Fruit fly (Drosophila melanogaster) whole organism, pupa: ENCODE results near the gene sau.
A peak's percentile ranks its signal among the peaks of the same experiment; 100 is the strongest.

Experiments
- CG10348 ChIP-seq: fragments of 200-800 bp; sonication (Bioruptor generic); IDR thresholded peaks from 2 replicates; pipeline ENCODE4 v1.3.6; 2022; ENCODE audit warnings: missing biosample characterization, missing genetic modification characterization
- CG12605 ChIP-seq: fragments of 200-800 bp; sonication (Bioruptor generic); IDR thresholded peaks from 2 replicates; pipeline ENCODE4 v1.3.6; 2022; ENCODE audit warnings: missing biosample characterization, missing genetic modification characterization
- CG13204 ChIP-seq: fragments of 200-800 bp; sonication (Bioruptor generic); optimal IDR thresholded peaks from 2 replicates; lab custom pipeline; 2018; ENCODE audit warnings: missing biosample characterization, mild to moderate bottlenecking, missing genetic modification characterization, moderate library complexity
- CG14655 ChIP-seq: fragments of 200-800 bp; sonication (Bioruptor generic); optimal IDR thresholded peaks from 3 replicates; lab custom pipeline; 2017; ENCODE audit warnings: mild to moderate bottlenecking, missing biosample characterization, missing genetic modification reagents, missing genetic modification characterization
- CG15710 ChIP-seq: fragments of 200-800 bp; sonication (Bioruptor generic); optimal IDR thresholded peaks from 2 replicates; lab custom pipeline; 2018; ENCODE audit warnings: missing biosample characterization, mild to moderate bottlenecking, missing genetic modification characterization, moderate library complexity
- CG17806 ChIP-seq: fragments of 200-800 bp; sonication (Bioruptor generic); optimal IDR thresholded peaks from 2 replicates; lab custom pipeline; 2018; ENCODE audit warnings: missing biosample characterization, mild to moderate bottlenecking, missing genetic modification characterization, moderate library complexity
- CG32121 ChIP-seq: fragments of 200-800 bp; sonication (Bioruptor generic); IDR thresholded peaks from 2 replicates; pipeline ENCODE4 v1.3.6; 2022; ENCODE audit warnings: missing biosample characterization, missing genetic modification characterization
- CG34367 ChIP-seq: fragments of 200-800 bp; sonication (Bioruptor generic); optimal IDR thresholded peaks from 2 replicates; lab custom pipeline; 2018; ENCODE audit warnings: missing biosample characterization, mild to moderate bottlenecking, missing genetic modification characterization
- CG4496 ChIP-seq: fragments of 200-800 bp; sonication (Bioruptor generic); IDR thresholded peaks from 3 replicates; pipeline ENCODE4 v1.3.6; 2022; ENCODE audit warnings: missing biosample characterization, missing genetic modification characterization
- CG8159 ChIP-seq: fragments of 200-800 bp; sonication (Bioruptor generic); optimal IDR thresholded peaks from 3 replicates; lab custom pipeline; 2018; ENCODE audit warnings: missing biosample characterization, mild to moderate bottlenecking, missing genetic modification characterization, moderate library complexity
- CG8301 ChIP-seq: fragments of 200-800 bp; sonication (Bioruptor generic); optimal IDR thresholded peaks from 2 replicates; lab custom pipeline; 2018; ENCODE audit warnings: missing biosample characterization, mild to moderate bottlenecking, missing genetic modification characterization
- CG9948 ChIP-seq: fragments of 200-800 bp; sonication (Bioruptor generic); optimal IDR thresholded peaks from 2 replicates; lab custom pipeline; 2018; ENCODE audit warnings: missing biosample characterization, mild to moderate bottlenecking, missing genetic modification characterization, moderate library complexity
- D1 ChIP-seq: fragments of 200-800 bp; sonication (Bioruptor generic); optimal IDR thresholded peaks from 2 replicates; lab custom pipeline; 2018; ENCODE audit warnings: missing biosample characterization, mild to moderate bottlenecking, missing genetic modification characterization, moderate library complexity
- EcR ChIP-seq: fragments of 200-800 bp; sonication (Bioruptor generic); optimal IDR thresholded peaks from 3 replicates; lab custom pipeline; 2019; ENCODE audit warnings: missing biosample characterization, missing genetic modification characterization, mild to moderate bottlenecking, moderate library complexity, missing genetic modification reagents
- Ets98B ChIP-seq: fragments of 200-800 bp; sonication (Bioruptor generic); IDR thresholded peaks from 2 replicates; pipeline ENCODE4 v1.3.6; 2022; ENCODE audit warnings: missing biosample characterization, missing genetic modification characterization
- Pif1A ChIP-seq: fragments of 200-800 bp; sonication (Bioruptor generic); optimal IDR thresholded peaks from 3 replicates; lab custom pipeline; 2016; ENCODE audit warnings: missing biosample characterization, missing genetic modification characterization
- Pif1B ChIP-seq: fragments of 200-800 bp; sonication (Bioruptor generic); optimal IDR thresholded peaks from 3 replicates; lab custom pipeline; 2016; ENCODE audit warnings: missing biosample characterization, missing genetic modification characterization
- Snoo ChIP-seq: fragments of 200-800 bp; sonication (Bioruptor generic); optimal IDR thresholded peaks from 3 replicates; lab custom pipeline; 2017; ENCODE audit warnings: missing biosample characterization, mild to moderate bottlenecking, missing genetic modification characterization, inconsistent platforms
- fd96Ca ChIP-seq: fragments of 200-800 bp; sonication (Bioruptor generic); IDR thresholded peaks from 3 replicates; pipeline ENCODE4 v1.3.6; 2022; ENCODE audit warnings: missing biosample characterization, missing genetic modification characterization
- gl ChIP-seq: fragments of 200-800 bp; sonication (Bioruptor generic); optimal IDR thresholded peaks from 2 replicates; lab custom pipeline; 2018; ENCODE audit warnings: missing biosample characterization, mild to moderate bottlenecking, missing genetic modification characterization
- rn ChIP-seq: fragments of 200-800 bp; sonication (Bioruptor generic); IDR thresholded peaks from 2 replicates; pipeline ENCODE4 v1.3.6; 2022; ENCODE audit warnings: missing biosample characterization, missing genetic modification characterization

Gene sau

DNA sequence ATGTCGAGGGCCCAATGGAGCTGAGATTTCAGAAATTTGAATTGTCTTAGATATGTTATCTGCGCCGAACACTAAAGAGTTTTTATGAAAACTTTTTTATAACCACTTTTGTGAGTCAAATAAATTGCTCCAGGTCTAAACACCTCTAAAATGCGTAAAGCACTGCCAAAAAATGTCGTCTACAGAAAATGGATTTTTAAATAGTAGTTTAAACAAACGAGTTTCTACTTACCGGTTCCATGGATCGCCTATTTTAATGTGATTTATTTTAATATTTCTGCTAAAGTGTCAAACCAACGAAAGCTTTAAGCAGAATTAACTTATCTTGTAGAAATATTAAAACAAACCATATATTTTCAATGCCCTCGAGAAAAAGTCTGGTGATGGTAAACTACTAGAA lies 20.1 kb upstream of the sau start, which contains the start of gene CG31668:
Gene CG31668 (minus strand): TSS at position 101 of the 400 bp plus-strand sequence.
- TF ChIP-seq CG10348 (no peak), rn (GFP tag; lab: Robert Waterston, UW) (no peak), Snoo (no peak), gl (tag; lab: Kevin White, UChicago) (no peak), CG8159 (no peak), CG13204 (GFP tag; lab: Kevin White, UChicago) (no peak), CG14655 (GFP tag; lab: Kevin White, UChicago) (no peak), CG4496 (GFP tag; lab: Robert Waterston, UW) (no peak), CG12605 (GFP tag; lab: Robert Waterston, UW) (no peak), Pif1B (GFP tag; lab: Kevin White, UChicago) (no peak), D1 (tag; lab: Kevin White, UChicago) (no peak), CG15710 (tag; lab: Kevin White, UChicago) (no peak), Pif1A (GFP tag; lab: Kevin White, UChicago) (no peak), Ets98B (GFP tag; lab: Robert Waterston, UW) (no peak), EcR (no peak), CG17806 (tag; lab: Kevin White, UChicago) (no peak), fd96Ca (GFP tag; lab: Robert Waterston, UW) (no peak), CG32121 (GFP tag; lab: Robert Waterston, UW) (no peak), CG9948 (no peak), CG34367 (tag; lab: Kevin White, UChicago) (no peak)

DNA sequence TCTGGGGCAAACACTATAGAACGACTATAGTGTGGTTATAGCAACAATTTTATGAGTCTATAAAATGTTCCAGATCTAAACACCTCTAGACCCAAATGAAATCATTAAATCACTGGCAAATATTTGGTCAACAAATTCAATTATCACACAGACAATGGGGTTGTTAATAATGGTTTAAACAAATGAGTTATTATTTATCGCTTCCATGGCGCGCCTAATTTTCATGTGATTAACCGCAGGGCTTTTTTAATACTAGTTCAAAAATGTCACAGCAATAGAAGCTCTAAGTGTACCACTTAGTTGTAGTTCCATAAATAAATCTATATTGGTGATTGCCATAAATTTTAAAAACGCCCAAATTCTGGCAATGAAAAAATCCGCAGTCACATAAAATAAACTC lies 17.1 kb upstream of the sau start, which contains the start of gene CG33124:
Gene CG33124 (minus strand): TSS at position 101 of the 400 bp plus-strand sequence.
- TF ChIP-seq CG17806 (tag; lab: Kevin White, UChicago): no peak
- no peak for TF ChIP-seq rn (GFP tag; lab: Robert Waterston, UW)
- no peak for TF ChIP-seq gl (tag; lab: Kevin White, UChicago)
- TF ChIP-seq Snoo: no peak
- TF ChIP-seq CG8159: no peak
- no peak for TF ChIP-seq CG4496 (GFP tag; lab: Robert Waterston, UW)
- TF ChIP-seq CG34367 (tag; lab: Kevin White, UChicago): no peak
- no peak for TF ChIP-seq Ets98B (GFP tag; lab: Robert Waterston, UW)

DNA sequence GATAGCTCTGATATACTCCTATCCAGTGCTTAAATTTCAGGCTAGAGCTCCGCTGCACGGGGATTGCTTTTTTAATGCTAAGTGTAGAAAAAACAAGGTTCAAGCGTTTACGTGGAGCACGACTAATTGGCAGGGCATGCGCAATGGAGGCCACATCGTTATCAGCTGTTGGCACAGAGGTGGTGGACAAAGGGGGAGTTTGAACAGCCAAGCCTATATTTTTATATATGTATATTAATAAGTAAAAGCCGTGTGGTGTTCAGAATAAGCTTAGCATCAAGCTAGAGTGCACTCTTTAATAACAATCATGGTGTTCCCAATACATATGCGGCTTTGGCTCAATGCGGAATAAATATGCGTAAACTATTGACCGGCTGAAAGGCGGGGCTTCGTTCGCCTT lies 13.7 kb upstream of the sau start, which contains the start of gene CG15385:
Gene CG15385 (minus strand): TSS at position 94 of the 400 bp plus-strand sequence.
- TF ChIP-seq Snoo (no peak), CG4496 (GFP tag; lab: Robert Waterston, UW) (no peak), fd96Ca (GFP tag; lab: Robert Waterston, UW) (no peak), CG13204 (GFP tag; lab: Kevin White, UChicago) (no peak), CG32121 (GFP tag; lab: Robert Waterston, UW) (no peak), CG34367 (tag; lab: Kevin White, UChicago) (no peak), gl (tag; lab: Kevin White, UChicago) (no peak), Pif1B (GFP tag; lab: Kevin White, UChicago) (no peak), CG9948 (no peak), CG12605 (GFP tag; lab: Robert Waterston, UW) (no peak)

DNA sequence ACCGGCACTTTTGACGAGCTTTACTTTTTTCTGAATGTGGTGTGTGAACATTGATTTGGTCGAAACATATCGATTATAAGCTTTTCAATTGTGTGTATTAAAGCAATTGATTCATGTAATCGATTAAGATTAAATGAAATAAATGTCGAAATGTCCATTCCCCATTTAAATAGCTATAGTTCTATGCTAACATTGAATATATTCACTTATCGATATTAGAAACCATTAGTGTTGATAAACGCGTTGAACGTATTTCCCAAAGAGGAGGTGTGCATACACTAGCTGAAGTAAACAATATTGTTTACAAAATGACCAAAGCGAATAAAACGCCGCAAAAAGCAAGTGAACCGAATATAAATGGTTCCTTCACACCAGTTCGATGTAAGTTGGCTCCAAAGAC lies 12.1 kb upstream of the sau start, which contains the start of the genes Uch and CG34174:
Gene Uch (minus strand): TSS at position 208 of the 400 bp plus-strand sequence.
Gene CG34174 (plus strand): TSS at position 263 of the 400 bp plus-strand sequence.
- TF ChIP-seq CG9948 (no peak), CG15710 (tag; lab: Kevin White, UChicago) (peak; percentile 67), CG14655 (GFP tag; lab: Kevin White, UChicago) (no peak), CG34367 (tag; lab: Kevin White, UChicago) (no peak), Snoo (peak; percentile 15), CG4496 (GFP tag; lab: Robert Waterston, UW) (no peak), CG10348 (no peak), Pif1B (GFP tag; lab: Kevin White, UChicago) (no peak)

DNA sequence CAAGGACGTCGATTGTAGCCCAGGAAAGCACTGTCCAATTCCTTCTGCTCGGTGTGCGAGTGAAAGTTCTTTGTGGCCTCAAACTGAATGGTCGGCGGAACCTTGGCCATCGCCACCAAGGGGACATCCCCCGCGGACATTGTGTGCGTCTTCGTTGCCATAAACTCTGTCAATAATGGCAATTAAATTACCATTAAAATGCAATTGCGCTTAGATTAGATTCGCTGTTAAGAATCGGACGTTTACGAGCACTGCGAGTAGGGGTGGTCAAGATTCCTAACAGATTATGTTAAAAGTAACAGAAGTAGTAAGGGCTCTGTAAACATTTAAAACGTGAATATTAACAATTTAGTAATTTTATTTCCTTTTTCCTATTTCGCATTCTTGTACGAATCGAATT lies 10.1 kb upstream of the sau start, which contains the start of gene daed:
Gene daed (minus strand): TSS at position 247 of the 400 bp plus-strand sequence.
- TF ChIP-seq CG8301 (tag; lab: Kevin White, UChicago) (no peak), CG34367 (tag; lab: Kevin White, UChicago) (no peak), CG13204 (GFP tag; lab: Kevin White, UChicago) (no peak), Snoo (no peak), CG17806 (tag; lab: Kevin White, UChicago) (no peak), CG14655 (GFP tag; lab: Kevin White, UChicago) (no peak), CG8159 (no peak)

DNA sequence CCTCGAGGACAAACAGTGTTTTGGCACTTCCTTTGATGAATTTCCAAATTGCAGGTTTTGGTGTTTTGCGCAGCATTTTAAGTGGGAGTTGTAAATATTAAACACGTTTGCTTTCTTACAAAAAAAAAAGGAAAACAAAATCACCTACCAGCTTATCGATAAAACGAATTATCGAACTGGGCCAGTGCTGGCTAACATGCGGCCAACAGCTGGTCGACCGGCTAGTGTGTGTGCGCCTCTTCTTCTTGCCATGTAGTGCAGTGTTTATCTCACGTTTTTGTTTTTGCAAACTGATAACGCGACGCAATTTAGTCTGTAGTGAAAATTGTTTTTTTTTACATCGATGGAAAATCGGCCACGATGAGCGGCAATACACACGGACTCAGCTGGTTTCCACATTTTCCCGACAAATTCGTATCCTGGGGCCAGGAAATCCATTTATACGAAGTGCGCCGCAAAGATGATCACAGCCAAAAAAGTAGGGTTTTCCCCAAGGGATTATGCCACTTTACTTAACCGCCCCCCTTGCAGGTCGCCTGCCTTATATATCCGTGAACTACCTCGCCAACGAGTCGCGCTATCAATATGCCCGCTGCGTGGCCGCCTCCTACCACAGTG lies 9.0 kb upstream of the sau start, which contains the start of the genes CG15386, CG42371 and mio:
Gene CG15386 (minus strand): TSS at position 180 of the 618 bp plus-strand sequence.
Gene CG42371 (minus strand): TSS at position 180 of the 618 bp plus-strand sequence.
Gene mio (plus strand): TSS at position 224 of the 618 bp plus-strand sequence.
- TF ChIP-seq Snoo: peak; percentile 18
- no peak for TF ChIP-seq CG34367 (tag; lab: Kevin White, UChicago)
- no peak; the same call in 1 of the 2 replicates for TF ChIP-seq Ets98B (GFP tag; lab: Robert Waterston, UW)
- TF ChIP-seq CG32121 (GFP tag; lab: Robert Waterston, UW): no peak
- TF ChIP-seq CG4496 (GFP tag; lab: Robert Waterston, UW): peak; percentile 53; the same call in 2 of the 3 replicates
- peak; percentile 29 for TF ChIP-seq gl (tag; lab: Kevin White, UChicago)
- TF ChIP-seq Pif1B (GFP tag; lab: Kevin White, UChicago): no peak
- TF ChIP-seq CG13204 (GFP tag; lab: Kevin White, UChicago): no peak
- TF ChIP-seq CG12605 (GFP tag; lab: Robert Waterston, UW): 0 out of 2 replicates have a peak, but pooled peaks have one; percentile 24
- no peak for TF ChIP-seq CG17806 (tag; lab: Kevin White, UChicago)
- no peak for TF ChIP-seq CG8301 (tag; lab: Kevin White, UChicago)
- TF ChIP-seq EcR: peak; percentile 14
- TF ChIP-seq D1 (tag; lab: Kevin White, UChicago): no peak
- no peak for TF ChIP-seq CG8159
- TF ChIP-seq CG9948: no peak
- no peak for TF ChIP-seq CG10348
- no peak for TF ChIP-seq Pif1A (GFP tag; lab: Kevin White, UChicago)
- no peak for TF ChIP-seq fd96Ca (GFP tag; lab: Robert Waterston, UW)
- peak; percentile 12 for TF ChIP-seq CG15710 (tag; lab: Kevin White, UChicago)
- TF ChIP-seq CG14655 (GFP tag; lab: Kevin White, UChicago): no peak
- TF ChIP-seq rn (GFP tag; lab: Robert Waterston, UW): no peak
